Fruit fly (Drosophila melanogaster) whole organism, wandering third instar larva: ENCODE results near the gene yellow-f2.
A peak's percentile ranks its signal among the peaks of the same experiment; 100 is the strongest.

Experiments
- Abd-B ChIP-seq: fragments of >200 bp; optimal IDR thresholded peaks from 2 replicates; lab custom pipeline; 2017; ENCODE audit warnings: missing biosample characterization, missing genetic modification characterization
- CG32264 ChIP-seq: fragments of 200-800 bp; sonication (Bioruptor generic); optimal IDR thresholded peaks from 2 replicates; lab custom pipeline; 2016; ENCODE audit warnings: missing biosample characterization, missing genetic modification characterization
- CG9705 ChIP-seq: fragments of 200-800 bp; sonication (Bioruptor generic); optimal IDR thresholded peaks from 2 replicates; lab custom pipeline; 2018; ENCODE audit warnings: missing biosample characterization, mild to moderate bottlenecking, missing genetic modification characterization
- CrebA ChIP-seq: fragments of 200-800 bp; sonication (Bioruptor generic); optimal IDR thresholded peaks from 2 replicates; lab custom pipeline; 2016; ENCODE audit warnings: missing biosample characterization, mild to moderate bottlenecking, missing genetic modification characterization, borderline replicate concordance
- Dfd ChIP-seq: fragments of >200 bp; optimal IDR thresholded peaks from 2 replicates; lab custom pipeline; 2017; ENCODE audit warnings: missing biosample characterization, missing genetic modification characterization
- Dif ChIP-seq: fragments of 200-275, 200-300 bp; sonication (Bioruptor generic); optimal IDR thresholded peaks from 2 replicates; lab custom pipeline; 2018; ENCODE audit warnings: missing biosample characterization, missing genetic modification characterization; ENCODE audit not compliant: partially characterized antibody
- GATAd ChIP-seq: sonication (Bioruptor generic); optimal IDR thresholded peaks from 2 replicates; lab custom pipeline; 2016; ENCODE audit warnings: missing biosample characterization, missing genetic modification characterization
- HLH106 ChIP-seq: fragments of 200-800 bp; optimal IDR thresholded peaks from 3 replicates; lab custom pipeline; 2019; ENCODE audit warnings: missing biosample characterization, mild to moderate bottlenecking, missing genetic modification characterization, moderate library complexity
- Hnf4 ChIP-seq: fragments of 200-800 bp; sonication (Bioruptor generic); optimal IDR thresholded peaks from 2 replicates; lab custom pipeline; 2016; ENCODE audit warnings: missing biosample characterization, mild to moderate bottlenecking, missing genetic modification characterization
- Hr78 ChIP-seq: fragments of >200 bp; optimal IDR thresholded peaks from 2 replicates; lab custom pipeline; 2017; ENCODE audit warnings: missing biosample characterization, missing genetic modification characterization
- Hr83 ChIP-seq: fragments of 200-300 bp; sonication (Bioruptor generic); optimal IDR thresholded peaks from 2 replicates; lab custom pipeline; 2016; ENCODE audit warnings: missing biosample characterization, mild to moderate bottlenecking, missing genetic modification characterization, moderate library complexity; ENCODE audit not compliant: poor library complexity, severe bottlenecking
- Jra ChIP-seq: sonication (Bioruptor generic); optimal IDR thresholded peaks from 2 replicates; lab custom pipeline; 2016; ENCODE audit warnings: missing biosample characterization, missing genetic modification characterization
- Mio ChIP-seq: sonication (Bioruptor generic); optimal IDR thresholded peaks from 2 replicates; lab custom pipeline; 2016; ENCODE audit warnings: missing biosample characterization, missing genetic modification characterization
- Myc ChIP-seq: fragments of >200 bp; optimal IDR thresholded peaks from 2 replicates; lab custom pipeline; 2017
- N ChIP-seq: fragments of >200 bp; optimal IDR thresholded peaks from 2 replicates; lab custom pipeline; 2018; ENCODE audit warnings: missing biosample characterization, missing external identifiers, missing genetic modification characterization
- OdsH ChIP-seq: fragments of 200-800 bp; sonication (Bioruptor generic); optimal IDR thresholded peaks from 2 replicates; lab custom pipeline; 2016; ENCODE audit warnings: missing biosample characterization, mild to moderate bottlenecking, missing genetic modification characterization
- Rel ChIP-seq, 2 experiments: fragments of 200-800 bp; sonication (Bioruptor generic) in 1 of 2; optimal IDR thresholded peaks; 2 replicates in 1 of 2; 3 replicates in 1 of 2; lab custom pipeline; 2016 to 2019; ENCODE audit warnings: mild to moderate bottlenecking in 2 of 2, missing biosample characterization in 2 of 2, missing genetic modification characterization in 2 of 2, moderate library complexity in 1 of 2
- Sp1 ChIP-seq: fragments of 200-800 bp; sonication (Bioruptor generic); optimal IDR thresholded peaks from 3 replicates; lab custom pipeline; 2019; ENCODE audit warnings: missing biosample characterization, mild to moderate bottlenecking, missing genetic modification characterization, moderate library complexity
- Vsx2 ChIP-seq: fragments of 200-300, 225-300 bp; sonication (Bioruptor generic); optimal IDR thresholded peaks from 2 replicates; lab custom pipeline; 2018; ENCODE audit warnings: missing biosample characterization, missing genetic modification characterization; ENCODE audit not compliant: partially characterized antibody
- br ChIP-seq: fragments of 200-800 bp; sonication (Bioruptor generic); optimal IDR thresholded peaks from 2 replicates; lab custom pipeline; 2016; ENCODE audit warnings: missing biosample characterization, missing genetic modification characterization
- brk ChIP-seq: fragments of 200-800 bp; sonication (Bioruptor generic); optimal IDR thresholded peaks from 2 replicates; lab custom pipeline; 2016; ENCODE audit warnings: missing biosample characterization, mild to moderate bottlenecking, missing genetic modification characterization
- dl ChIP-seq, 2 experiments: fragments of 175-275, 200-275 bp in 1 of 2; fragments of 200-275 bp in 1 of 2; sonication (Bioruptor generic); optimal IDR thresholded peaks; lab custom pipeline; 2018; ENCODE audit warnings: mild to moderate bottlenecking in 2 of 2, missing biosample characterization in 2 of 2, missing genetic modification characterization in 2 of 2, moderate library complexity in 2 of 2; ENCODE audit not compliant: partially characterized antibody in 2 of 2, insufficient read depth in 1 of 2
- dmrt93B ChIP-seq: fragments of 200-800 bp; sonication (Bioruptor generic); optimal IDR thresholded peaks from 2 replicates; lab custom pipeline; 2018; ENCODE audit warnings: missing biosample characterization, mild to moderate bottlenecking, missing genetic modification characterization
- dsf ChIP-seq: sonication (Bioruptor generic); optimal IDR thresholded peaks from 2 replicates; lab custom pipeline; 2016; ENCODE audit warnings: missing biosample characterization, missing genetic modification characterization, borderline replicate concordance
- ey ChIP-seq: fragments of 200-800 bp; sonication (Bioruptor generic); optimal IDR thresholded peaks from 2 replicates; lab custom pipeline; 2016; ENCODE audit warnings: missing biosample characterization, missing genetic modification characterization
- foxo ChIP-seq, 2 experiments: fragments of 200-800 bp; sonication (Bioruptor generic); optimal IDR thresholded peaks; 2 replicates in 1 of 2; 3 replicates in 1 of 2; lab custom pipeline; 2016 to 2017; ENCODE audit warnings: missing biosample characterization in 2 of 2, missing genetic modification characterization in 2 of 2
- fru ChIP-seq: fragments of 200-800 bp; sonication (Bioruptor generic); optimal IDR thresholded peaks from 3 replicates; lab custom pipeline; 2016; ENCODE audit warnings: missing biosample characterization, mild to moderate bottlenecking, missing genetic modification characterization
- h ChIP-seq: fragments of 200-800 bp; sonication (Bioruptor generic); optimal IDR thresholded peaks from 3 replicates; lab custom pipeline; 2016; ENCODE audit warnings: missing biosample characterization, mild to moderate bottlenecking, missing genetic modification characterization
- jim ChIP-seq: fragments of 175-275, 200-325 bp; sonication (Bioruptor generic); optimal IDR thresholded peaks from 2 replicates; lab custom pipeline; 2016; ENCODE audit warnings: missing biosample characterization, mild to moderate bottlenecking, missing genetic modification characterization
- lola ChIP-seq: fragments of >200 bp; optimal IDR thresholded peaks from 2 replicates; lab custom pipeline; 2017; ENCODE audit warnings: missing biosample characterization, missing genetic modification characterization
- pan ChIP-seq: fragments of >200 bp; optimal IDR thresholded peaks from 2 replicates; lab custom pipeline; 2017
- psq ChIP-seq: fragments of 200-800 bp; sonication (Bioruptor generic); optimal IDR thresholded peaks from 3 replicates; lab custom pipeline; 2017; ENCODE audit warnings: missing biosample characterization, mild to moderate bottlenecking, missing genetic modification characterization, moderate library complexity
- rgr ChIP-seq: fragments of 200-800 bp; sonication (Bioruptor generic); optimal IDR thresholded peaks from 3 replicates; lab custom pipeline; 2016; ENCODE audit warnings: missing biosample characterization, mild to moderate bottlenecking, missing genetic modification characterization
- sage ChIP-seq: fragments of 200-800 bp; sonication (Bioruptor generic); optimal IDR thresholded peaks from 2 replicates; lab custom pipeline; 2016; ENCODE audit warnings: missing biosample characterization, mild to moderate bottlenecking, missing genetic modification characterization
- sv ChIP-seq: fragments of 200-800 bp; sonication (Bioruptor generic); optimal IDR thresholded peaks from 3 replicates; lab custom pipeline; 2016; ENCODE audit warnings: missing biosample characterization, missing genetic modification characterization
- tai ChIP-seq: sonication (Bioruptor generic); optimal IDR thresholded peaks from 2 replicates; lab custom pipeline; 2016; ENCODE audit warnings: missing biosample characterization, missing genetic modification characterization
- usp ChIP-seq: fragments of >200 bp; optimal IDR thresholded peaks from 2 replicates; lab custom pipeline; 2017; ENCODE audit warnings: missing biosample characterization, missing genetic modification characterization
- woc ChIP-seq: sonication (Bioruptor generic); optimal IDR thresholded peaks from 2 replicates; lab custom pipeline; 2016; ENCODE audit warnings: missing biosample characterization, mild to moderate bottlenecking, missing genetic modification characterization

The yellow-f2 gene

DNA sequence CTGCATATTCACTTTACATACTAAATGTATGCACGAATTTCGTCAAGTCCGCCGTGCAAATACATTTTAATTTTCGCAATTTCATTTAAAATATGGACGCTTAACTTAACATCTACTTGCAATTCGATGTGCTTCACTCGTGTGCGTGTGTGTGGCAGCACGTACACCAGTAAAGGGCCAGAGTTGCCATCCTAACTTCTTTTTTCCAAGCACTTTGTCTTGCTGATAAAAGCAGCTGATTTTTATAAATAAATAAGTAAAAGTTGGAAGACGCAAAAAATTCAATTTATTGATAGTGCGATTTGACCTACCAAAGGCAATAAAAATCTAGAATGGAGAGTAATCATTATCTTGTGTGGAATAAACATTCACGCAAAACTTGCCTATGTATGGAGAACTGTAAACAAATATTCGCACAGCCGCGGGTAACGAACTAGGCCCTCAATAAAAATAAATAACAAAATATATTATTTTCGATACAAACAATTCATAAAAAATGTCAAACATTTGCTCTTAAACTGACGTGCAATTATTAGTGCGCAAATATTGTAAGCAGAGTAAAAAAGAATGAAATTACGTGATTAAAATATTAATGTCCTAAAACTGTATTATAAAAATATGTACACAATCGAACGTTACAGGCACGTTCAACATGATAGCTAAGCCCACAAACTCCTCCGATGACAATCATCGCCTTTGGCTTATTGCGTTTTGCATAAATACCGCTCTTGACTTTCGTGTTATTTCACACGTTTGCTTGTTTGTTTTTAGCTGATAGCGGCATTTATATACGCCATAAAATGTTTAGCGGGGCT, 12.6 kb downstream of the yellow-f2 start (continued):
- TF ChIP-seq Dif (GFP tag; lab: Kevin White, UChicago): no peak
- no peak for TF ChIP-seq Hr78 (GFP tag; lab: Kevin White, UChicago)

dm6 chr3R:12981334-12982166, 13.4 kb downstream of the yellow-f2 start:
- TF ChIP-seq Vsx2 (GFP tag; lab: Kevin White, UChicago) (no peak), brk (GFP tag; lab: Kevin White, UChicago) (peak; percentile 37), lola (no peak), GATAd (GFP tag; lab: Kevin White, UChicago) (no peak), CrebA (GFP tag; lab: Kevin White, UChicago) (no peak), sage (GFP tag; lab: Kevin White, UChicago) (no peak), Dif (GFP tag; lab: Kevin White, UChicago) (no peak), ey (GFP tag; lab: Kevin White, UChicago) (peak; percentile 22), usp (GFP tag; lab: Kevin White, UChicago) (no peak), Hr78 (GFP tag; lab: Kevin White, UChicago) (no peak), jim (GFP tag; lab: Kevin White, UChicago) (peak; percentile 64), CG32264 (GFP tag; lab: Kevin White, UChicago) (peak; percentile 27), sv (peak; percentile 33), psq (GFP tag; lab: Kevin White, UChicago) (peak; percentile 18), Myc (lab: Kevin White, UChicago) (no peak), Rel (GFP tag; optimal IDR thresholded peaks at IDR 0.05; lab: Kevin White, UChicago) (no peak), Rel (tag; optimal IDR thresholded peaks at IDR 0.05; lab: Kevin White, UChicago) (no peak), Sp1 (GFP tag; lab: Kevin White, UChicago) (peak; percentile 74), Abd-B (GFP tag; lab: Kevin White, UChicago) (no peak), woc (GFP tag; lab: Kevin White, UChicago) (no peak), N (GFP tag; lab: Kevin White, UChicago) (peak; percentile 33), Hnf4 (GFP tag; lab: Kevin White, UChicago) (no peak), Jra (GFP tag; lab: Kevin White, UChicago) (no peak), br (GFP tag; lab: Kevin White, UChicago) (no peak), fru (peak; percentile 63), CG9705 (GFP tag; lab: Kevin White, UChicago) (peak; percentile 31), Dfd (no peak), dsf (no peak), rgr (GFP tag; lab: Kevin White, UChicago) (peak; percentile 46), Hr83 (GFP tag; lab: Kevin White, UChicago) (peak; percentile 36), OdsH (GFP tag; lab: Kevin White, UChicago) (no peak), foxo (GFP tag; optimal IDR thresholded peaks at IDR 0.05; lab: Kevin White, UChicago) (peak in 1 of 2 experiments; percentile 72), h (GFP tag; lab: Kevin White, UChicago) (peak; percentile 40), tai (GFP tag; lab: Kevin White, UChicago) (no peak), HLH106 (tag; lab: Kevin White, UChicago) (peak; percentile 69), dl (GFP tag; optimal IDR thresholded peaks at IDR 0.05; lab: Kevin White, UChicago; ENCODE audit: insufficient read depth in 1 of 2, partially characterized antibody in 2 of 2) (no peak), pan (lab: Kevin White, UChicago) (no peak), Mio (GFP tag; lab: Kevin White, UChicago) (no peak), dmrt93B (GFP tag; lab: Kevin White, UChicago) (peak; percentile 28)
